Worm (Caenorhabditis elegans) whole organism, late embryonic: ENCODE results near the gene srpa-72.

ENCODE experiments used
- C38D4.7 ChIP-seq: fragments of 200-800 bp; sonication (Bioruptor generic); optimal IDR thresholded peaks from 2 replicates; lab custom pipeline; 2018; ENCODE audit warnings: mild to moderate bottlenecking, missing genetic modification characterization, moderate library complexity, missing compliant biosample characterization
- F13H6.1 ChIP-seq: sonication (generic microtip); optimal IDR thresholded peaks from 2 replicates; lab custom pipeline; 2016; ENCODE audit warnings: missing genetic modification characterization, missing compliant biosample characterization
- K02D7.2 ChIP-seq: sonication (generic microtip); optimal IDR thresholded peaks from 2 replicates; lab custom pipeline; 2017; ENCODE audit warnings: mild to moderate bottlenecking, missing genetic modification characterization, missing compliant biosample characterization
- K09A11.1 ChIP-seq: sonication (generic microtip); optimal IDR thresholded peaks from 2 replicates; lab custom pipeline; 2017; ENCODE audit warnings: antibody characterized with exemption, mild to moderate bottlenecking, missing genetic modification characterization, missing compliant biosample characterization; ENCODE audit not compliant: insufficient read depth
- ama-1 ChIP-seq: fragments of 150-350 bp; optimal IDR thresholded peaks from 2 replicates; lab custom pipeline; 2014
- ceh-14 ChIP-seq: sonication (generic microtip); optimal IDR thresholded peaks from 2 replicates; lab custom pipeline; 2016; ENCODE audit warnings: missing genotype, missing genetic modification characterization, missing compliant biosample characterization
- ceh-18 ChIP-seq: sonication (generic microtip); optimal IDR thresholded peaks from 2 replicates; lab custom pipeline; 2016; ENCODE audit warnings: missing genetic modification characterization, missing compliant biosample characterization
- ceh-2 ChIP-seq: sonication (generic microtip); optimal IDR thresholded peaks from 2 replicates; lab custom pipeline; 2016; ENCODE audit warnings: missing genotype, missing genetic modification characterization, missing compliant biosample characterization
- ceh-22 ChIP-seq: sonication (generic microtip); optimal IDR thresholded peaks from 2 replicates; lab custom pipeline; 2017; ENCODE audit warnings: missing biosample characterization, missing genetic modification characterization
- ceh-30 ChIP-seq: fragments of 150-350 bp; optimal IDR thresholded peaks from 2 replicates; lab custom pipeline; 2014; ENCODE audit warnings: missing biosample characterization, missing genetic modification characterization
- ceh-31 ChIP-seq: sonication (generic microtip); optimal IDR thresholded peaks from 2 replicates; lab custom pipeline; 2016; ENCODE audit warnings: missing genetic modification characterization, missing compliant biosample characterization
- ceh-48 ChIP-seq: sonication (generic microtip); optimal IDR thresholded peaks from 2 replicates; lab custom pipeline; 2016; ENCODE audit warnings: missing genetic modification characterization, inconsistent platforms, missing compliant biosample characterization
- ceh-6 ChIP-seq: fragments of 200-800 bp; sonication (Bioruptor generic); optimal IDR thresholded peaks from 2 replicates; lab custom pipeline; 2018; ENCODE audit warnings: mild to moderate bottlenecking, missing genetic modification characterization, missing compliant biosample characterization
- ceh-9 ChIP-seq: sonication (generic microtip); optimal IDR thresholded peaks from 2 replicates; lab custom pipeline; 2016; ENCODE audit warnings: mild to moderate bottlenecking, missing genetic modification characterization, inconsistent platforms, missing compliant biosample characterization
- dmd-4 ChIP-seq: sonication (generic microtip); optimal IDR thresholded peaks from 2 replicates; lab custom pipeline; 2016; ENCODE audit warnings: borderline replicate concordance, missing genetic modification characterization, missing compliant biosample characterization
- dve-1 ChIP-seq: sonication (generic microtip); optimal IDR thresholded peaks from 2 replicates; lab custom pipeline; 2017; ENCODE audit warnings: antibody characterized with exemption, mild to moderate bottlenecking, missing genetic modification characterization, missing compliant biosample characterization
- elt-4 ChIP-seq: sonication (generic microtip); optimal IDR thresholded peaks from 2 replicates; lab custom pipeline; 2016; ENCODE audit warnings: missing genetic modification characterization, missing compliant biosample characterization
- hlh-13 ChIP-seq: fragments of 200-800 bp; sonication (Bioruptor generic); optimal IDR thresholded peaks from 2 replicates; lab custom pipeline; 2018; ENCODE audit warnings: mild to moderate bottlenecking, missing genetic modification characterization, missing compliant biosample characterization
- hlh-15 ChIP-seq: sonication (generic microtip); optimal IDR thresholded peaks from 2 replicates; lab custom pipeline; 2016; ENCODE audit warnings: missing genetic modification characterization, missing compliant biosample characterization
- hlh-30 ChIP-seq: sonication (generic microtip); optimal IDR thresholded peaks from 2 replicates; lab custom pipeline; 2017; ENCODE audit warnings: antibody characterized with exemption, missing genetic modification characterization, missing compliant biosample characterization; ENCODE audit not compliant: insufficient read depth
- hlh-6 ChIP-seq: sonication (generic microtip); optimal IDR thresholded peaks from 2 replicates; lab custom pipeline; 2016; ENCODE audit warnings: missing genotype, missing genetic modification characterization, missing compliant biosample characterization
- hlh-8 ChIP-seq: sonication (generic microtip); optimal IDR thresholded peaks from 2 replicates; lab custom pipeline; 2016; ENCODE audit warnings: missing genotype, missing genetic modification characterization, missing compliant biosample characterization
- lin-11 ChIP-seq: fragments of 200-800 bp; sonication (Bioruptor generic); optimal IDR thresholded peaks from 2 replicates; lab custom pipeline; 2018; ENCODE audit warnings: mild to moderate bottlenecking, missing genetic modification characterization, missing compliant biosample characterization
- madf-2 ChIP-seq: sonication (generic microtip); optimal IDR thresholded peaks from 2 replicates; lab custom pipeline; 2017; ENCODE audit warnings: missing genetic modification characterization, missing compliant biosample characterization
- mec-3 ChIP-seq: sonication (generic microtip); optimal IDR thresholded peaks from 2 replicates; lab custom pipeline; 2016; ENCODE audit warnings: borderline replicate concordance, missing genetic modification characterization, missing compliant biosample characterization
- nhr-232 ChIP-seq: sonication (generic microtip); optimal IDR thresholded peaks from 2 replicates; lab custom pipeline; 2016; ENCODE audit warnings: missing genetic modification characterization, missing compliant biosample characterization
- odd-2 ChIP-seq: sonication (generic microtip); optimal IDR thresholded peaks from 2 replicates; lab custom pipeline; 2017; ENCODE audit warnings: antibody characterized with exemption, mild to moderate bottlenecking, missing genetic modification characterization, missing compliant biosample characterization
- pag-3 ChIP-seq: sonication (generic microtip); optimal IDR thresholded peaks from 2 replicates; lab custom pipeline; 2016; ENCODE audit warnings: missing compliant biosample characterization, missing genetic modification characterization, borderline replicate concordance
- pat-9 ChIP-seq: fragments of 200-800 bp; sonication (Bioruptor generic); optimal IDR thresholded peaks from 2 replicates; lab custom pipeline; 2018; ENCODE audit warnings: mild to moderate bottlenecking, missing genetic modification characterization, moderate library complexity, missing compliant biosample characterization
- pax-1 ChIP-seq: fragments of 150-350 bp; optimal IDR thresholded peaks from 2 replicates; lab custom pipeline; 2014; ENCODE audit warnings: missing biosample characterization, missing genetic modification characterization
- pha-2 ChIP-seq: sonication (generic microtip); optimal IDR thresholded peaks from 2 replicates; lab custom pipeline; 2017; ENCODE audit warnings: mild to moderate bottlenecking, missing genetic modification characterization, missing compliant biosample characterization
- pha-4 ChIP-seq: fragments of 150-350 bp; optimal IDR thresholded peaks from 2 replicates; lab custom pipeline; 2018; ENCODE audit warnings: missing biosample characterization, missing genetic modification reagents, missing genetic modification characterization
- pqm-1 ChIP-seq: sonication (generic microtip); optimal IDR thresholded peaks from 2 replicates; lab custom pipeline; 2016; ENCODE audit warnings: missing genetic modification characterization, missing compliant biosample characterization
- pros-1 ChIP-seq: fragments of 150-350 bp; optimal IDR thresholded peaks from 2 replicates; lab custom pipeline; 2014; ENCODE audit warnings: missing biosample characterization, missing genetic modification reagents, missing genetic modification characterization
- ref-2 ChIP-seq: sonication (generic microtip); optimal IDR thresholded peaks from 2 replicates; lab custom pipeline; 2016; ENCODE audit warnings: missing genetic modification characterization, missing compliant biosample characterization
- syd-9 ChIP-seq: sonication (generic microtip); optimal IDR thresholded peaks from 2 replicates; lab custom pipeline; 2016; ENCODE audit warnings: mild to moderate bottlenecking, missing genetic modification characterization, moderate library complexity, missing compliant biosample characterization
- tbx-7 ChIP-seq: sonication (generic microtip); optimal IDR thresholded peaks from 2 replicates; lab custom pipeline; 2016; ENCODE audit warnings: missing genotype, missing genetic modification characterization, missing compliant biosample characterization
- ttx-3 ChIP-seq: sonication (generic microtip); optimal IDR thresholded peaks from 2 replicates; lab custom pipeline; 2016; ENCODE audit warnings: missing genetic modification reagents, missing genetic modification characterization, missing compliant biosample characterization

The srpa-72 gene

ce11 chrII:2757954-2758353 is 29.3 kb upstream of the srpa-72 start, which contains the start of gene F29A7.8:
Gene F29A7.8 (minus strand): TSS chrII:2758054.
- no peak for TF ChIP-seq ceh-22
- TF ChIP-seq ceh-48: no peak
- TF ChIP-seq tbx-7 (tag; lab: Kevin White, UChicago): no peak
- no peak for TF ChIP-seq ceh-30 (tag; lab: Kevin White, UChicago)
- TF ChIP-seq nhr-232 (tag; lab: Kevin White, UChicago): no peak
- no peak for TF ChIP-seq pros-1 (tag; lab: Kevin White, UChicago)
- TF ChIP-seq dve-1: no peak
- TF ChIP-seq, all 69 proteins: peak for 0

DNA sequence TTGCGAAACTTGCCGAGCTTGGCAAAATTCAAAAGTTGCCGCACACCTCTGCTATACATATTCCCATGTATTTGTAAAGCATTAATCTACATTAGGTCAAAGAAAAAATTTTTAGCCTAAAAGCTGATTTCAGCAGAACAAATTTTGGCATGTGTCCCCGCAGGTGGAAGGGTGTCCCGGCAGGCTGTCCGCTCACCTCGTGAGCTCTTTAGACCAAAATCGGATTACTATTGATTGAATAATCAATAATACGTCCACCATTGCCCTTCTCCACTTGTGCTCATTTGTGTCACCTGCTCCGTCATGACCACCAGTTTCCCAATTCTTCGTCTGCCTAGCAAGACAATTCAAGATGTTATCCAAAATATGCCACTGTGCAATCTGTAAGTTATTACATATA is 28.8 kb upstream of the srpa-72 start, which contains the start of gene fbxb-107:
fbxb-107 (plus strand) TSS at position 297 of the 400 bp plus-strand sequence.
- TF ChIP-seq ceh-6 (no peak), ceh-31 (no peak), lin-11 (no peak), ttx-3 (no peak), ceh-48 (peak; percentile 54), pros-1 (tag; lab: Kevin White, UChicago) (no peak), elt-4 (tag; lab: Kevin White, UChicago) (no peak), hlh-30 (tag; lab: Kevin White, UChicago) (peak; percentile 72), pat-9 (tag; lab: Kevin White, UChicago) (no peak)

ce11 chrII:2762108-2762507 is 25.2 kb upstream of the srpa-72 start, which contains the start of gene fbxb-106:
Gene fbxb-106 (plus strand): TSS chrII:2762408.
- no peak for TF ChIP-seq pat-9 (tag; lab: Kevin White, UChicago)
- no peak for TF ChIP-seq ref-2 (tag; lab: Kevin White, UChicago)
- no peak for TF ChIP-seq K09A11.1 (tag; lab: Kevin White, UChicago)
- no peak for TF ChIP-seq ceh-30 (tag; lab: Kevin White, UChicago)
- no peak for TF ChIP-seq madf-2 (tag; lab: Kevin White, UChicago)
- TF ChIP-seq odd-2: no peak
- TF ChIP-seq ceh-9 (tag; lab: Kevin White, UChicago): no peak
- TF ChIP-seq ceh-18 (tag; lab: Kevin White, UChicago): no peak
- no peak for TF ChIP-seq ceh-14 (tag; lab: Kevin White, UChicago)
- TF ChIP-seq dmd-4 (tag; lab: Kevin White, UChicago): no peak
- TF ChIP-seq ceh-2 (tag; lab: Kevin White, UChicago): no peak
- no peak for TF ChIP-seq hlh-6 (tag; lab: Kevin White, UChicago)
- TF ChIP-seq, all 69 proteins: peak for 0

ce11 chrII:2764664-2765063 is 22.6 kb upstream of the srpa-72 start, which contains the start of gene fbxb-108:
Gene fbxb-108 (plus strand): TSS chrII:2764964.
- TF ChIP-seq madf-2 (tag; lab: Kevin White, UChicago) (no peak), hlh-13 (no peak), hlh-8 (no peak), hlh-15 (tag; lab: Kevin White, UChicago) (no peak), pha-4 (tag; lab: Kevin White, UChicago) (no peak), K02D7.2 (no peak), dve-1 (no peak), hlh-30 (tag; lab: Kevin White, UChicago) (no peak), ceh-14 (tag; lab: Kevin White, UChicago) (no peak), ceh-22 (no peak), F13H6.1 (no peak), syd-9 (no peak), pag-3 (tag; lab: Kevin White, UChicago) (no peak), ama-1 (lab: Kevin White, UChicago) (no peak), pha-2 (tag; lab: Kevin White, UChicago) (no peak), mec-3 (tag; lab: Kevin White, UChicago) (no peak), C38D4.7 (no peak), pqm-1 (no peak), ttx-3 (no peak), pax-1 (no peak)
